Fruit fly (Drosophila melanogaster): ENCODE measurements around the gene CG4592.

The CG4592 gene

DNA sequence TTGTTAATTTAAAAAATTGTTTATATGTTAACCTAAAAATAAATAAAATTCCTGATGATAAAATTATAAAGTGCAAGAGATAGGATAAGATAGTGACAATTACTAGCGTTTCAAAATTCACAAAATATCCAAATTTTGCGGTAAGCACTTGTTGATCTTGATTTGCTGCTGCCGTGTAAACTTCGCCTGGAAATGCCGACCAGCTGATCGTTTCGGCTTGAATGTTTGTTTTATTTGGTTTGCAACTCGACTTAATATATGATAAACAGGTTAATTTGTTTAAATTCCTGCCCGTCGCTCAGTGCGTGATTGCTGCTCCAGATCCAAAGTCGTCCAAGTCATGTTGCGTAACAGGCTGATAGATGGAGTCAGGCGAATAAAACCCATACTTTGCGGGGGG lies at the start of gene CG4592 (continued):
- TF ChIP-seq Drgx (GFP tag; IDR thresholded peaks at IDR 0.05), result peak; percentile 83
- TF ChIP-seq CG1647 (GFP tag; optimal IDR thresholded peaks at IDR 0.05), result no peak
- TF ChIP-seq CG13775 (GFP tag; optimal IDR thresholded peaks at IDR 0.05), result peak; percentile 53
- peak; percentile 75 for TF ChIP-seq CG8924 (tag; optimal IDR thresholded peaks at IDR 0.05)
- no peak for TF ChIP-seq hbn (GFP tag; IDR thresholded peaks at IDR 0.05; ENCODE audit: partially characterized antibody)
- TF ChIP-seq ac (GFP tag; optimal IDR thresholded peaks at IDR 0.05), result no peak
- TF ChIP-seq BtbVII (GFP tag; optimal IDR thresholded peaks at IDR 0.05), result peak; percentile 36
- peak; percentile 58 for TF ChIP-seq CG18599 (GFP tag; optimal IDR thresholded peaks at IDR 0.05)
- peak; percentile 90 for TF ChIP-seq sens (GFP tag)
- peak; percentile 66 for TF ChIP-seq H2.0 (GFP tag; IDR thresholded peaks at IDR 0.05)
- TF ChIP-seq klu (GFP tag; IDR thresholded peaks at IDR 0.05), result no peak
- TF ChIP-seq exex (tag; optimal IDR thresholded peaks at IDR 0.05), result peak; percentile 52
- TF ChIP-seq Abd-B (GFP tag; optimal IDR thresholded peaks at IDR 0.05), result no peak
- TF ChIP-seq CG6791 (GFP tag; IDR thresholded peaks at IDR 0.05; ENCODE audit: partially characterized antibody), result no peak
- no peak for TF ChIP-seq CG2129 (GFP tag; IDR thresholded peaks at IDR 0.05; ENCODE audit: partially characterized antibody)
- peak; percentile 22 for TF ChIP-seq Spps (tag; optimal IDR thresholded peaks at IDR 0.05)
- TF ChIP-seq Asciz (GFP tag; optimal IDR thresholded peaks at IDR 0.05), result peak; percentile 53
- no peak for TF ChIP-seq Eip74EF (GFP tag; optimal IDR thresholded peaks at IDR 0.05)
- TF ChIP-seq CG14710 (tag; optimal IDR thresholded peaks at IDR 0.05), result peak; percentile 52
- peak; percentile 18 for TF ChIP-seq Dp (GFP tag; optimal IDR thresholded peaks at IDR 0.05)
- peak in 1 of 2 experiments; percentile 70 for TF ChIP-seq bsh (GFP tag; optimal IDR thresholded peaks at IDR 0.05)
- TF ChIP-seq row (GFP tag; IDR thresholded peaks at IDR 0.05), result peak; percentile 81
- peak; percentile 64 for TF ChIP-seq CoRest (tag; optimal IDR thresholded peaks at IDR 0.05)
- TF ChIP-seq CG15514 (GFP tag; optimal IDR thresholded peaks at IDR 0.05), result peak; percentile 46
- no peak for TF ChIP-seq z (GFP tag; IDR thresholded peaks at IDR 0.05)
- peak; percentile 92 for TF ChIP-seq MBD-R2 (GFP tag; IDR thresholded peaks at IDR 0.05)
- TF ChIP-seq jigr1 (GFP tag; IDR thresholded peaks at IDR 0.05), result no peak
- TF ChIP-seq CG14860 (GFP tag; IDR thresholded peaks at IDR 0.05; ENCODE audit: partially characterized antibody), result no peak
- TF ChIP-seq mam (GFP tag; optimal IDR thresholded peaks at IDR 0.05), result peak; percentile 33
- no peak for TF ChIP-seq NC2α (GFP tag; optimal IDR thresholded peaks at IDR 0.05)
- no peak for TF ChIP-seq CG11504 (tag; optimal IDR thresholded peaks at IDR 0.05)
- TF ChIP-seq CHES-1-like (GFP tag; optimal IDR thresholded peaks at IDR 0.05), result no peak
- no peak for TF ChIP-seq CG17802 (tag; optimal IDR thresholded peaks at IDR 0.05)
- TF ChIP-seq fd96Cb (tag; optimal IDR thresholded peaks at IDR 0.05), result peak; percentile 41
- peak; percentile 26 for TF ChIP-seq CG18011 (GFP tag; optimal IDR thresholded peaks at IDR 0.05)
- TF ChIP-seq BEAF-32 (GFP tag; optimal IDR thresholded peaks at IDR 0.05), result no peak
- TF ChIP-seq org-1 (GFP tag; optimal IDR thresholded peaks at IDR 0.05), result no peak
- TF ChIP-seq lola (GFP tag; optimal IDR thresholded peaks at IDR 0.05), result no peak
- TF ChIP-seq CG34422 (GFP tag; IDR thresholded peaks at IDR 0.05), result peak; percentile 11; the same call in 1 of the 3 replicates
- TF ChIP-seq CG12744 (GFP tag; optimal IDR thresholded peaks at IDR 0.05), result peak; percentile 22
- TF ChIP-seq CG6765 (GFP tag; optimal IDR thresholded peaks at IDR 0.05), result no peak
- TF ChIP-seq CG12299 (tag; optimal IDR thresholded peaks at IDR 0.05), result peak; percentile 19
- no peak for TF ChIP-seq CG18764 (GFP tag; optimal IDR thresholded peaks at IDR 0.05)
- TF ChIP-seq CG31365 (tag; optimal IDR thresholded peaks at IDR 0.05), result peak; percentile 11
- no peak for TF ChIP-seq Nf-YA (GFP tag; IDR thresholded peaks at IDR 0.05)
- peak; percentile 25 for TF ChIP-seq NC2β (GFP tag; optimal IDR thresholded peaks at IDR 0.05)
- TF ChIP-seq zf30C (GFP tag; optimal IDR thresholded peaks at IDR 0.05), result no peak
- peak; percentile 18; the same call in 1 of the 2 replicates for TF ChIP-seq Adf1 (GFP tag; IDR thresholded peaks at IDR 0.05)
- no peak for TF ChIP-seq pan (optimal IDR thresholded peaks at IDR 0.05)
- peak in 1 of 2 experiments; percentile 73 for TF ChIP-seq pan (GFP tag; optimal IDR thresholded peaks at IDR 0.05 in 1 of 2, IDR thresholded peaks at IDR 0.05 in 1 of 2)
